Worm (Caenorhabditis elegans) whole organism, mixed stage, embryonic: ENCODE data around the gene T13A10.64.
A peak's percentile ranks its signal among the peaks of the same experiment; 100 is the strongest.

Experiments used
- M03D4.4 ChIP-seq: sonication (generic microtip); optimal IDR thresholded peaks from 2 replicates; lab custom pipeline; 2017; ENCODE audit warnings: mild to moderate bottlenecking, missing genetic modification characterization, missing compliant biosample characterization
- bed-3 ChIP-seq: fragments of 200-800 bp; sonication (Bioruptor generic); optimal IDR thresholded peaks from 3 replicates; lab custom pipeline; 2018; ENCODE audit warnings: mild to moderate bottlenecking, missing genetic modification characterization, moderate library complexity, missing compliant biosample characterization
- blmp-1 ChIP-seq: fragments of 150-350 bp; optimal IDR thresholded peaks from 2 replicates; lab custom pipeline; 2014; ENCODE audit warnings: missing biosample characterization, missing genetic modification characterization
- ceh-39 ChIP-seq: fragments of 150-350 bp; optimal IDR thresholded peaks from 2 replicates; lab custom pipeline; 2014; ENCODE audit warnings: missing biosample characterization, missing genetic modification characterization
- ceh-43 ChIP-seq: fragments of 200-800 bp; sonication (Bioruptor generic); optimal IDR thresholded peaks from 2 replicates; lab custom pipeline; 2018; ENCODE audit warnings: mild to moderate bottlenecking, missing genetic modification characterization, moderate library complexity, missing compliant biosample characterization
- ceh-83 ChIP-seq: fragments of 200-800 bp; sonication (Bioruptor generic); optimal IDR thresholded peaks from 2 replicates; lab custom pipeline; 2018; ENCODE audit warnings: mild to moderate bottlenecking, missing genetic modification characterization, missing compliant biosample characterization
- ces-1 ChIP-seq: fragments of 150-350 bp; optimal IDR thresholded peaks from 2 replicates; lab custom pipeline; 2014; ENCODE audit warnings: missing biosample characterization, missing genetic modification reagents, missing genetic modification characterization
- cnd-1 ChIP-seq: fragments of 200-800 bp; sonication (Bioruptor generic); optimal IDR thresholded peaks from 2 replicates; lab custom pipeline; 2018; ENCODE audit warnings: mild to moderate bottlenecking, missing genetic modification characterization, missing compliant biosample characterization
- drap-1 ChIP-seq: fragments of 200-800 bp; sonication (Bioruptor generic); optimal IDR thresholded peaks from 3 replicates; lab custom pipeline; 2018; ENCODE audit warnings: mild to moderate bottlenecking, missing genetic modification characterization, missing compliant biosample characterization
- elt-1 ChIP-seq: sonication (generic microtip); optimal IDR thresholded peaks from 2 replicates; lab custom pipeline; 2017; ENCODE audit warnings: missing genetic modification characterization, mild to moderate bottlenecking, missing compliant biosample characterization, antibody characterized with exemption, moderate library complexity, borderline replicate concordance; ENCODE audit not compliant: insufficient read depth
- elt-3 ChIP-seq: fragments of 150-350 bp; optimal IDR thresholded peaks from 2 replicates; lab custom pipeline; 2014; ENCODE audit warnings: missing biosample characterization, missing genetic modification characterization
- flh-1 ChIP-seq: fragments of 200-800 bp; sonication (Bioruptor generic); optimal IDR thresholded peaks from 2 replicates; lab custom pipeline; 2018; ENCODE audit warnings: mild to moderate bottlenecking, missing genetic modification characterization, moderate library complexity, missing compliant biosample characterization
- ham-2 ChIP-seq: fragments of 200-800 bp; sonication (Bioruptor generic); optimal IDR thresholded peaks from 2 replicates; lab custom pipeline; 2018; ENCODE audit warnings: mild to moderate bottlenecking, missing genetic modification characterization, missing compliant biosample characterization
- lin-13 ChIP-seq: fragments of 150-350 bp; optimal IDR thresholded peaks from 2 replicates; lab custom pipeline; 2014; ENCODE audit warnings: missing biosample characterization, missing genetic modification characterization
- lin-32 ChIP-seq: fragments of 200-800 bp; sonication (Bioruptor generic); optimal IDR thresholded peaks from 2 replicates; lab custom pipeline; 2018; ENCODE audit warnings: mild to moderate bottlenecking, missing genetic modification characterization, missing compliant biosample characterization
- lsy-2 ChIP-seq: fragments of 150-350 bp; optimal IDR thresholded peaks from 2 replicates; lab custom pipeline; 2014; ENCODE audit warnings: missing biosample characterization, missing genetic modification characterization
- mab-5 ChIP-seq: fragments of 150-350 bp; optimal IDR thresholded peaks from 2 replicates; lab custom pipeline; 2014; ENCODE audit warnings: missing biosample characterization, missing genetic modification characterization
- mep-1 ChIP-seq: fragments of 150-350 bp; optimal IDR thresholded peaks from 2 replicates; lab custom pipeline; 2017; ENCODE audit warnings: missing biosample characterization, missing genetic modification reagents, missing genetic modification characterization, inconsistent platforms
- mls-2 ChIP-seq: sonication (generic microtip); optimal IDR thresholded peaks from 2 replicates; lab custom pipeline; 2016; ENCODE audit warnings: mild to moderate bottlenecking, missing genetic modification characterization, moderate library complexity, missing compliant biosample characterization
- nhr-12 ChIP-seq: fragments of 150-350 bp; optimal IDR thresholded peaks from 2 replicates; lab custom pipeline; 2014; ENCODE audit warnings: missing biosample characterization, missing genetic modification characterization
- nhr-237 ChIP-seq: fragments of 150-350 bp; optimal IDR thresholded peaks from 2 replicates; lab custom pipeline; 2014; ENCODE audit warnings: missing biosample characterization, missing genetic modification characterization
- nhr-28 ChIP-seq: fragments of 150-350 bp; optimal IDR thresholded peaks from 2 replicates; lab custom pipeline; 2014; ENCODE audit warnings: missing biosample characterization, missing genetic modification characterization
- nhr-76 ChIP-seq: sonication (generic microtip); optimal IDR thresholded peaks from 2 replicates; lab custom pipeline; 2017; ENCODE audit warnings: missing biosample characterization, missing genetic modification characterization
- pha-4 ChIP-seq: fragments of 150-350 bp; optimal IDR thresholded peaks from 2 replicates; lab custom pipeline; 2018; ENCODE audit warnings: missing biosample characterization, missing genetic modification reagents, missing genetic modification characterization
- sem-2 ChIP-seq: fragments of 200-800 bp; sonication (Bioruptor generic); optimal IDR thresholded peaks from 2 replicates; lab custom pipeline; 2018; ENCODE audit warnings: mild to moderate bottlenecking, missing genetic modification characterization, missing compliant biosample characterization
- snpc-4 ChIP-seq: fragments of 150-350 bp; optimal IDR thresholded peaks from 2 replicates; lab custom pipeline; 2014; ENCODE audit warnings: missing biosample characterization, missing genetic modification characterization
- sptf-1 ChIP-seq: sonication (generic microtip); optimal IDR thresholded peaks from 2 replicates; lab custom pipeline; 2017; ENCODE audit warnings: mild to moderate bottlenecking, missing genetic modification characterization, moderate library complexity, missing compliant biosample characterization
- tbx-8 ChIP-seq: fragments of 200-800 bp; sonication (Bioruptor generic); optimal IDR thresholded peaks from 2 replicates; lab custom pipeline; 2018; ENCODE audit warnings: mild to moderate bottlenecking, missing genetic modification characterization, moderate library complexity, missing compliant biosample characterization
- unc-120 ChIP-seq: sonication (generic microtip); optimal IDR thresholded peaks from 2 replicates; lab custom pipeline; 2017; ENCODE audit warnings: missing genetic modification characterization, missing compliant biosample characterization; ENCODE audit not compliant: poor library complexity, severe bottlenecking
- unc-39 ChIP-seq: fragments of 150-350 bp; optimal IDR thresholded peaks from 2 replicates; lab custom pipeline; 2014; ENCODE audit warnings: missing biosample characterization, missing genetic modification characterization
- unc-62 ChIP-seq: fragments of 150-350 bp; optimal IDR thresholded peaks from 2 replicates; lab custom pipeline; 2014; ENCODE audit warnings: missing biosample characterization, missing genetic modification reagents, missing genetic modification characterization
- zip-8 ChIP-seq: fragments of 150-350 bp; optimal IDR thresholded peaks from 2 replicates; lab custom pipeline; 2014; ENCODE audit warnings: missing biosample characterization, missing genetic modification characterization

Gene T13A10.64

ce11 chrIV:6279392-6279791 is 24.7 kb downstream of the T13A10.64 start, which contains the start of gene sams-5:
TSS of gene sams-5 (minus strand) at chrIV:6279522.
- TF ChIP-seq sptf-1 (tag; lab: Kevin White, UChicago) (no peak), bed-3 (GFP tag; lab: Kevin White, UChicago) (no peak), blmp-1 (tag; lab: Kevin White, UChicago) (no peak), unc-39 (tag; lab: Kevin White, UChicago) (no peak), M03D4.4 (no peak), ceh-43 (GFP tag; lab: Kevin White, UChicago) (no peak), nhr-237 (tag; lab: Kevin White, UChicago) (no peak), ham-2 (GFP tag; lab: Kevin White, UChicago) (no peak), snpc-4 (tag; lab: Kevin White, UChicago) (no peak), nhr-76 (tag; lab: Kevin White, UChicago) (no peak), lin-32 (no peak), nhr-28 (tag; lab: Kevin White, UChicago) (no peak), mab-5 (tag; lab: Kevin White, UChicago) (no peak), zip-8 (no peak), ces-1 (GFP tag; lab: Kevin White, UChicago) (no peak)

- no peak for TF ChIP-seq zip-8
- no peak for TF ChIP-seq ces-1 (GFP tag; lab: Kevin White, UChicago)
- no peak for TF ChIP-seq cnd-1 (tag; lab: Kevin White, UChicago)
- no peak for TF ChIP-seq mep-1
Measured at ce11 chrIV:6282143-6282542, 27.4 kb downstream of the T13A10.64 start, which contains the start of gene srv-32. TSS of gene srv-32 (minus strand) at chrIV:6282243.

- no peak for TF ChIP-seq elt-1 (tag; lab: Kevin White, UChicago)
- no peak for TF ChIP-seq zip-8
- TF ChIP-seq elt-3 (tag; lab: Kevin White, UChicago), result no peak
- no peak for TF ChIP-seq sptf-1 (tag; lab: Kevin White, UChicago)
- TF ChIP-seq cnd-1 (tag; lab: Kevin White, UChicago), result no peak
- no peak for TF ChIP-seq mab-5 (tag; lab: Kevin White, UChicago)
- TF ChIP-seq sem-2 (GFP tag; lab: Kevin White, UChicago), result no peak
- no peak for TF ChIP-seq mep-1
- no peak for TF ChIP-seq ham-2 (GFP tag; lab: Kevin White, UChicago)
Measured at ce11 chrIV:6284277-6284676, 29.5 kb downstream of the T13A10.64 start, which contains the start of gene ops-1. TSS of gene ops-1 (minus strand) at chrIV:6284377.

ce11 chrIV:6290741-6291140 is 36.0 kb downstream of the T13A10.64 start, which contains the start of gene srv-24:
TSS of gene srv-24 (minus strand) at chrIV:6290841.
- no peak for TF ChIP-seq nhr-76 (tag; lab: Kevin White, UChicago)
- TF ChIP-seq flh-1 (GFP tag; lab: Kevin White, UChicago), result no peak
- no peak for TF ChIP-seq lin-13
- no peak for TF ChIP-seq snpc-4 (tag; lab: Kevin White, UChicago)
- TF ChIP-seq mls-2 (tag; lab: Kevin White, UChicago), result no peak
- no peak for TF ChIP-seq blmp-1 (tag; lab: Kevin White, UChicago)
- no peak for TF ChIP-seq bed-3 (GFP tag; lab: Kevin White, UChicago)
- no peak for TF ChIP-seq ceh-43 (GFP tag; lab: Kevin White, UChicago)
- TF ChIP-seq elt-1 (tag; lab: Kevin White, UChicago), result no peak
- no peak for TF ChIP-seq unc-62
- TF ChIP-seq ceh-39 (tag; lab: Kevin White, UChicago), result no peak

- TF ChIP-seq blmp-1 (tag; lab: Kevin White, UChicago) (no peak), mep-1 (peak; percentile 61), lin-13 (peak; percentile 75), zip-8 (peak; percentile 17), nhr-28 (tag; lab: Kevin White, UChicago) (no peak), lin-32 (no peak), ceh-39 (tag; lab: Kevin White, UChicago) (no peak), sptf-1 (tag; lab: Kevin White, UChicago) (no peak), nhr-12 (no peak), mab-5 (tag; lab: Kevin White, UChicago) (no peak), elt-1 (tag; lab: Kevin White, UChicago) (no peak), mls-2 (tag; lab: Kevin White, UChicago) (no peak), unc-62 (no peak)
Measured at ce11 chrIV:6294081-6294480, 39.3 kb downstream of the T13A10.64 start, which contains the start of gene hil-2. TSS of gene hil-2 (plus strand) at chrIV:6294240.

ce11 chrIV:6298253-6298652 is 43.5 kb downstream of the T13A10.64 start, which contains the start of gene srv-27:
TSS of gene srv-27 (minus strand) at chrIV:6298353.
- TF ChIP-seq ham-2 (GFP tag; lab: Kevin White, UChicago), result no peak
- TF ChIP-seq drap-1 (GFP tag; lab: Kevin White, UChicago), result no peak
- TF ChIP-seq snpc-4 (tag; lab: Kevin White, UChicago), result no peak
- no peak for TF ChIP-seq elt-3 (tag; lab: Kevin White, UChicago)
- TF ChIP-seq ceh-83 (GFP tag; lab: Kevin White, UChicago), result no peak
- TF ChIP-seq unc-62, result no peak
- TF ChIP-seq tbx-8 (GFP tag; lab: Kevin White, UChicago), result no peak
- no peak for TF ChIP-seq unc-120
- TF ChIP-seq nhr-237 (tag; lab: Kevin White, UChicago), result no peak
- TF ChIP-seq ceh-43 (GFP tag; lab: Kevin White, UChicago), result no peak
- TF ChIP-seq bed-3 (GFP tag; lab: Kevin White, UChicago), result no peak
- no peak for TF ChIP-seq mep-1
- TF ChIP-seq ceh-39 (tag; lab: Kevin White, UChicago), result no peak
- no peak for TF ChIP-seq pha-4 (tag; lab: Kevin White, UChicago)
- TF ChIP-seq cnd-1 (tag; lab: Kevin White, UChicago), result no peak
- no peak for TF ChIP-seq lin-13
- no peak for TF ChIP-seq lsy-2 (tag; lab: Kevin White, UChicago)
- TF ChIP-seq ces-1 (GFP tag; lab: Kevin White, UChicago), result no peak
